Fruit fly (Drosophila melanogaster) whole organism, embryonic: ENCODE measurements around the gene lectin-33A.
A peak's percentile ranks its signal among the peaks of the same experiment; 100 is the strongest.

Experiments used
- CG4360 ChIP-seq: fragments of 200-800 bp; sonication (Bioruptor generic); IDR thresholded peaks from 2 replicates; pipeline ENCODE4 v1.3.6; 2022; ENCODE audit warnings: missing biosample characterization, missing genetic modification characterization
- CrebB ChIP-seq: fragments of 200-800 bp; sonication (Bioruptor generic); optimal IDR thresholded peaks from 3 replicates; lab custom pipeline; 2018; ENCODE audit warnings: missing biosample characterization, mild to moderate bottlenecking, missing genetic modification characterization
- Nf-YA ChIP-seq: fragments of 200-800 bp; sonication (Bioruptor generic); IDR thresholded peaks from 2 replicates; pipeline ENCODE4 v1.3.6; 2022; ENCODE audit warnings: missing biosample characterization, missing genetic modification characterization
- Spps ChIP-seq: fragments of 200-800 bp; sonication (Bioruptor generic); optimal IDR thresholded peaks from 2 replicates; lab custom pipeline; 2018; ENCODE audit warnings: missing biosample characterization, mild to moderate bottlenecking, missing genetic modification characterization
- gcm ChIP-seq: fragments of 200-800 bp; sonication (Bioruptor generic); optimal IDR thresholded peaks from 2 replicates; lab custom pipeline; 2019; ENCODE audit warnings: missing biosample characterization, mild to moderate bottlenecking, missing genetic modification characterization, moderate library complexity
- gt ChIP-seq: fragments of 200-800 bp; sonication (Bioruptor generic); IDR thresholded peaks from 2 replicates; pipeline ENCODE4 v1.3.6; 2022; ENCODE audit warnings: missing biosample characterization, missing genetic modification characterization
- jigr1 ChIP-seq: fragments of 200-800 bp; sonication (Bioruptor generic); IDR thresholded peaks from 3 replicates; pipeline ENCODE4 v1.3.6; 2022; ENCODE audit warnings: missing biosample characterization, missing genetic modification characterization
- sd ChIP-seq: fragments of 200-800 bp; sonication (Bioruptor generic); optimal IDR thresholded peaks from 3 replicates; lab custom pipeline; 2018; ENCODE audit warnings: missing biosample characterization, mild to moderate bottlenecking, missing genetic modification characterization, moderate library complexity
- ssp ChIP-seq: fragments of 200-800 bp; sonication (Bioruptor generic); IDR thresholded peaks from 2 replicates; pipeline ENCODE4 v1.3.6; 2022; ENCODE audit warnings: missing biosample characterization, missing genetic modification characterization

DNA sequence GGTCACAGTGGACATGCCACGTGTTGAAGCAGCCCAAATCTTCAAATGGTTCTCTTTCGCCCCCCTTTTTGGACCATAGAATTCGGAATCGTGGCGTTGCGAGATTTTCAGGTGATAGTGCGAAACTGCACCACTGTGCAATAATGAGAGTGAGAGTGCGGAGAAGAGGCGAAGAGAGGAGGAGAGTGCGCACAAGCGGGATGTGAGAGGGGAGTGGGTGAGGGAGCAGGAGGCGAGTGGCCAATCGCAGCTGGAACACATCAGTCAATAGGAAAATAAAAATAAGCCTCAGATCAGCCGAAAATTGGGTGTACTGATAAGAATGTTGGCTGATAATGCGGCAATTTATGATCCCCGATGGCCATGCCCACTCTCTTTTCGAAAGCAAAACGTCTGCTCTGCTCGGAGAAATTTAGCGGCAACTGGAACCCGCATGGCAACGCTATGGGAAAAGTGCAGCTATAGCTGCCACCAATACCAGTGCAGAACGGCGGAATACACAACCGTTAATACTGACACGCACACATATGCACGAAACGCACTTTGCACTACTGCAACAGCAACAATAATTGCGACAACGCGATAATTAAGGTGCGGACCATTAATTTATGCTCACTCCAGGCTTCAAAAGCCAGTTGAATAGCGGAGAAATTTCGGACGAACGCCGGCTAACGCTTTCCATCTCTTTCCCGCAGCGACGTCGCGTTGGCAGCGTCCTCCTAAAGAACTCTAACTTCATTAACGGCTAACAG is 34.4 kb upstream of the lectin-33A start:
- TF ChIP-seq ssp (GFP tag; lab: Robert Waterston, UW) (no peak), Nf-YA (GFP tag; lab: Robert Waterston, UW) (0 out of 2 replicates have a peak, but pooled peaks have one; percentile 13), Spps (tag; lab: Kevin White, UChicago) (no peak), gt (no peak), CrebB (tag; lab: Kevin White, UChicago) (no peak), sd (no peak), jigr1 (no peak), CG4360 (GFP tag; lab: Robert Waterston, UW) (no peak), gcm (GFP tag; lab: Kevin White, UChicago) (peak; percentile 54)
